Worm (Caenorhabditis elegans): ENCODE measurements around the gene csn-6.

ce11 chrIV:13299648-13300047 lies 976 bp upstream of the csn-6 start:
- TF ChIP-seq lin-39 (tag; optimal IDR thresholded peaks at IDR 0.05) (no peak), unc-39 (tag; optimal IDR thresholded peaks at IDR 0.05) (no peak), ama-1 (optimal IDR thresholded peaks at IDR 0.05) (no peak), skn-1 (tag; optimal IDR thresholded peaks at IDR 0.05) (no peak), aly-2 (tag; optimal IDR thresholded peaks at IDR 0.05) (no peak), unc-62 (GFP tag; optimal IDR thresholded peaks at IDR 0.05) (no peak), blmp-1 (tag; optimal IDR thresholded peaks at IDR 0.05; ENCODE audit: insufficient read depth) (no peak)

All from whole organism, L2 larva.